Fruit fly (Drosophila melanogaster) S2 (cell line): ENCODE measurements around the gene Ask1.

Source experiments
- CG8478 ChIP-seq: fragments of >200 bp; optimal IDR thresholded peaks from 2 replicates; lab custom pipeline; 2018
- CTCF ChIP-seq, 2 experiments: fragments of >200 bp; optimal IDR thresholded peaks; 2 replicates each; lab custom pipeline; 2018

Ask1 gene

dm6 chr3R:19928544-19928943 is 49.0 kb downstream of the Ask1 start, which contains the start of gene CG4459:
TSS of gene CG4459 (minus strand) at chr3R:19928644.
- TF ChIP-seq CTCF (optimal IDR thresholded peaks at IDR 0.05; lab: Kevin White, UChicago) (no peak), CG8478 (lab: Kevin White, UChicago) (no peak)

dm6 chr3R:19930913-19931706 is 51.6 kb downstream of the Ask1 start:
- TF ChIP-seq CTCF (optimal IDR thresholded peaks at IDR 0.05; lab: Kevin White, UChicago) = no peak
- TF ChIP-seq CG8478 (lab: Kevin White, UChicago) = no peak

dm6 chr3R:19932169-19932568 is 52.6 kb downstream of the Ask1 start:
- TF ChIP-seq CG8478 (lab: Kevin White, UChicago) (no peak), CTCF (optimal IDR thresholded peaks at IDR 0.05; lab: Kevin White, UChicago) (no peak)

- TF ChIP-seq CTCF (optimal IDR thresholded peaks at IDR 0.05; lab: Kevin White, UChicago) (no peak), CG8478 (lab: Kevin White, UChicago) (no peak)
Measured at dm6 chr3R:19934840-19935776, 55.6 kb downstream of the Ask1 start, which contains the start of gene mira. TSS of gene mira (minus strand) at chr3R:19935120.
